Fruit fly (Drosophila melanogaster): ENCODE results near the gene IP3K1.

- TF ChIP-seq psq (optimal IDR thresholded peaks at IDR 0.05) (no peak), Dll (optimal IDR thresholded peaks at IDR 0.05) (no peak)
These were observed 10.8 kb downstream of the IP3K1 start, which contains the start of gene CG13123 for dm6 chr2L:9792945-9793344.

Measured in whole organism.